Fruit fly (Drosophila melanogaster): ENCODE data around the gene Ubc2.

Gene Ubc2

dm6 chr2L:10767597-10768188, at the start of gene Ubc2 (continued):
- TF ChIP-seq D19A (tag; optimal IDR thresholded peaks at IDR 0.05): no peak
- no peak for TF ChIP-seq CG17361 (GFP tag; IDR thresholded peaks at IDR 0.05)
- TF ChIP-seq CG3838 (GFP tag; optimal IDR thresholded peaks at IDR 0.05): no peak
- no peak for TF ChIP-seq H15 (GFP tag; IDR thresholded peaks at IDR 0.05)
- peak; percentile 60; the same call in 2 of the 3 replicates for TF ChIP-seq CG7963 (GFP tag; IDR thresholded peaks at IDR 0.05; ENCODE audit: partially characterized antibody)
- TF ChIP-seq Trl (optimal IDR thresholded peaks at IDR 0.05): no peak
- TF ChIP-seq Trl (GFP tag; optimal IDR thresholded peaks at IDR 0.05): peak; percentile 22
- peak; percentile 7 for TF ChIP-seq bab2 (GFP tag; optimal IDR thresholded peaks at IDR 0.05)
- TF ChIP-seq CG16813 (GFP tag; IDR thresholded peaks at IDR 0.05; ENCODE audit: partially characterized antibody): peak; percentile 83
- TF ChIP-seq CG10979 (tag; optimal IDR thresholded peaks at IDR 0.05): peak; percentile 10
- peak; percentile 5 for TF ChIP-seq fu2 (GFP tag; optimal IDR thresholded peaks at IDR 0.05)
- no peak for TF ChIP-seq Elba2 (GFP tag; optimal IDR thresholded peaks at IDR 0.05)
- TF ChIP-seq CG2199 (GFP tag; IDR thresholded peaks at IDR 0.05): no peak
- no peak for TF ChIP-seq tap (tag; optimal IDR thresholded peaks at IDR 0.05)
- TF ChIP-seq ttk (GFP tag; IDR thresholded peaks at IDR 0.05): no peak
- TF ChIP-seq CG14965 (GFP tag; optimal IDR thresholded peaks at IDR 0.05; ENCODE audit: borderline replicate concordance): no peak
- TF ChIP-seq Dbx (GFP tag; IDR thresholded peaks at IDR 0.05): 0 out of 3 replicates have a peak, but pooled peaks have one; percentile 22
- peak; percentile 60 for TF ChIP-seq NC2β (GFP tag; optimal IDR thresholded peaks at IDR 0.05)
- no peak for TF ChIP-seq Vsx1 (GFP tag; optimal IDR thresholded peaks at IDR 0.05)
- TF ChIP-seq dpn (GFP tag; optimal IDR thresholded peaks at IDR 0.05): peak in 1 of 2 experiments; percentile 47
- TF ChIP-seq ara (GFP tag; IDR thresholded peaks at IDR 0.05): no peak
- TF ChIP-seq jigr1 (GFP tag; IDR thresholded peaks at IDR 0.05): no peak
- TF ChIP-seq crol (GFP tag; IDR thresholded peaks at IDR 0.05): no peak
- no peak for TF ChIP-seq CG8924 (tag; optimal IDR thresholded peaks at IDR 0.05)
- TF ChIP-seq CG31365 (tag; optimal IDR thresholded peaks at IDR 0.05): no peak
- TF ChIP-seq CG6689 (GFP tag; IDR thresholded peaks at IDR 0.05): no peak
- TF ChIP-seq tna (GFP tag; IDR thresholded peaks at IDR 0.05; ENCODE audit: partially characterized antibody): peak; percentile 75
- TF ChIP-seq run (tag; optimal IDR thresholded peaks at IDR 0.05): no peak
- TF ChIP-seq kni (GFP tag; optimal IDR thresholded peaks at IDR 0.05): no peak
- TF ChIP-seq amos (GFP tag; IDR thresholded peaks at IDR 0.05; ENCODE audit: partially characterized antibody): peak; percentile 87
- no peak for TF ChIP-seq caup (GFP tag; optimal IDR thresholded peaks at IDR 0.05; ENCODE audit: severe bottlenecking)
- peak; percentile 13 for TF ChIP-seq CG8944 (GFP tag; optimal IDR thresholded peaks at IDR 0.05)
- TF ChIP-seq gro (GFP tag; optimal IDR thresholded peaks at IDR 0.05): peak; percentile 31
- TF ChIP-seq CG10543 (GFP tag; optimal IDR thresholded peaks at IDR 0.05): no peak
- peak; percentile 63 for TF ChIP-seq CG14860 (GFP tag; IDR thresholded peaks at IDR 0.05; ENCODE audit: partially characterized antibody)
- no peak for TF ChIP-seq sima (GFP tag; optimal IDR thresholded peaks at IDR 0.05)
- peak; percentile 47 for TF ChIP-seq dm (GFP tag; optimal IDR thresholded peaks at IDR 0.05)
- TF ChIP-seq CG16863 (GFP tag; optimal IDR thresholded peaks at IDR 0.05): no peak
- peak; percentile 13 for TF ChIP-seq pum (GFP tag; optimal IDR thresholded peaks at IDR 0.05)
- no peak for TF ChIP-seq CG13424 (tag; optimal IDR thresholded peaks at IDR 0.05)
- no peak for TF ChIP-seq sd (tag; optimal IDR thresholded peaks at IDR 0.05)
- peak; percentile 79 for TF ChIP-seq CG4617 (GFP tag; optimal IDR thresholded peaks at IDR 0.05; ENCODE audit: borderline replicate concordance)
- TF ChIP-seq CG7372 (GFP tag; IDR thresholded peaks at IDR 0.05): no peak
- peak; percentile 70 for TF ChIP-seq vnd (GFP tag; IDR thresholded peaks at IDR 0.05; ENCODE audit: partially characterized antibody)
- TF ChIP-seq Opbp (GFP tag; IDR thresholded peaks at IDR 0.05; ENCODE audit: partially characterized antibody): peak; percentile 90
- TF ChIP-seq CG13296 (GFP tag; optimal IDR thresholded peaks at IDR 0.05): no peak
- no peak for TF ChIP-seq CG9876 (GFP tag; optimal IDR thresholded peaks at IDR 0.05)
- no peak for TF ChIP-seq CG3407 (GFP tag; optimal IDR thresholded peaks at IDR 0.05)
- TF ChIP-seq rib (GFP tag; IDR thresholded peaks at IDR 0.05): 0 out of 2 replicates have a peak, but pooled peaks have one; percentile 18
- peak; percentile 79 for TF ChIP-seq sna (GFP tag; IDR thresholded peaks at IDR 0.05; ENCODE audit: partially characterized antibody)

Data from whole organism, embryonic.